Fruit fly (Drosophila melanogaster): ENCODE measurements around the gene CG16704.
A peak's percentile ranks its signal among the peaks of the same experiment; 100 is the strongest.

The CG16704 gene

dm6 chr2L:3685139-3685851 lies 7.1 kb downstream of the CG16704 start (continued):
- TF ChIP-seq prd (optimal IDR thresholded peaks at IDR 0.05) (no peak), prd (GFP tag; IDR thresholded peaks at IDR 0.05) (peak; percentile 62; the same call in 2 of the 3 replicates), Pdp1 (GFP tag; optimal IDR thresholded peaks at IDR 0.05) (no peak), CG33557 (GFP tag; optimal IDR thresholded peaks at IDR 0.05) (peak; percentile 10), Atf6 (GFP tag; IDR thresholded peaks at IDR 0.05) (no peak), CG6175 (GFP tag; IDR thresholded peaks at IDR 0.05) (no peak), CG34224 (GFP tag; IDR thresholded peaks at IDR 0.05; ENCODE audit: partially characterized antibody) (no peak), toy (GFP tag; IDR thresholded peaks at IDR 0.05) (no peak), Hr51 (GFP tag; optimal IDR thresholded peaks at IDR 0.05) (no peak), Aef1 (GFP tag; IDR thresholded peaks at IDR 0.05) (no peak), CG31441 (GFP tag; IDR thresholded peaks at IDR 0.05) (0 out of 2 replicates have a peak, but pooled peaks have one; percentile 25), CG14014 (GFP tag; IDR thresholded peaks at IDR 0.05) (no peak), CG32532 (GFP tag; IDR thresholded peaks at IDR 0.05) (no peak), az2 (GFP tag; optimal IDR thresholded peaks at IDR 0.05) (peak; percentile 20), repo (GFP tag; optimal IDR thresholded peaks at IDR 0.05) (no peak), Hr3 (GFP tag; optimal IDR thresholded peaks at IDR 0.05) (no peak), insv (GFP tag; optimal IDR thresholded peaks at IDR 0.05) (no peak), grn (GFP tag; optimal IDR thresholded peaks at IDR 0.05) (no peak), CG6689 (GFP tag; IDR thresholded peaks at IDR 0.05) (0 out of 2 replicates have a peak, but pooled peaks have one; percentile 16), sisA (GFP tag; IDR thresholded peaks at IDR 0.05) (no peak), CG12071 (GFP tag; optimal IDR thresholded peaks at IDR 0.05) (no peak), fd102C (GFP tag; optimal IDR thresholded peaks at IDR 0.05) (no peak), Xbp1 (GFP tag; optimal IDR thresholded peaks at IDR 0.05) (peak; percentile 12), Dad (GFP tag; optimal IDR thresholded peaks at IDR 0.05) (no peak), eyg (GFP tag; optimal IDR thresholded peaks at IDR 0.05) (no peak), dpn (GFP tag; optimal IDR thresholded peaks at IDR 0.05) (no peak), Asciz (GFP tag; optimal IDR thresholded peaks at IDR 0.05) (no peak), Eip74EF (GFP tag; optimal IDR thresholded peaks at IDR 0.05) (no peak), CG7271 (tag; optimal IDR thresholded peaks at IDR 0.05) (no peak), CG4617 (GFP tag; optimal IDR thresholded peaks at IDR 0.05; ENCODE audit: borderline replicate concordance) (no peak), sens (GFP tag) (peak; percentile 84), CG3163 (GFP tag; optimal IDR thresholded peaks at IDR 0.05) (no peak), dmrt11E (tag; optimal IDR thresholded peaks at IDR 0.05) (peak; percentile 65), tap (tag; optimal IDR thresholded peaks at IDR 0.05) (peak; percentile 15), cad (GFP tag; optimal IDR thresholded peaks at IDR 0.05) (no peak), ATbp (GFP tag; optimal IDR thresholded peaks at IDR 0.05) (peak; percentile 5), CG17328 (GFP tag; IDR thresholded peaks at IDR 0.05) (peak; percentile 29; the same call in 1 of the 2 replicates), ttk (GFP tag; IDR thresholded peaks at IDR 0.05) (peak; percentile 22; the same call in 1 of the 2 replicates), oc (tag; optimal IDR thresholded peaks at IDR 0.05) (peak; percentile 10), CG7839 (tag; optimal IDR thresholded peaks at IDR 0.05) (peak; percentile 25), seq (GFP tag; IDR thresholded peaks at IDR 0.05) (peak; percentile 84), nom (GFP tag; optimal IDR thresholded peaks at IDR 0.05) (no peak), Trl (optimal IDR thresholded peaks at IDR 0.05) (no peak), Trl (GFP tag; optimal IDR thresholded peaks at IDR 0.05) (no peak), Nf-YB (GFP tag; optimal IDR thresholded peaks at IDR 0.05) (peak; percentile 86), CG9727 (GFP tag; optimal IDR thresholded peaks at IDR 0.05) (peak; percentile 39), CG6791 (GFP tag; IDR thresholded peaks at IDR 0.05; ENCODE audit: partially characterized antibody) (no peak), CG10321 (GFP tag; IDR thresholded peaks at IDR 0.05) (0 out of 2 replicates have a peak, but pooled peaks have one; percentile 18), BEAF-32 (GFP tag; optimal IDR thresholded peaks at IDR 0.05) (no peak), CG30431 (GFP tag; optimal IDR thresholded peaks at IDR 0.05) (peak; percentile 4)

All from whole organism, embryonic.